Fruit fly (Drosophila melanogaster): Measurements from ENCODE around the gene Mob2.

dm6 chr3L:11513405-11513804, 48.6 kb downstream of the Mob2 start, which contains the start of gene CG7512:
- TF ChIP-seq EcR (GFP tag; optimal IDR thresholded peaks at IDR 0.05) = no peak
- no peak for TF ChIP-seq Dll (optimal IDR thresholded peaks at IDR 0.05)
- TF ChIP-seq psq (optimal IDR thresholded peaks at IDR 0.05) = no peak

Data from whole organism.